Worm (Caenorhabditis elegans) whole organism, L4/young adult: ENCODE measurements around the gene str-114.

Experiments used
- W03F9.2 ChIP-seq: fragments of 150-350 bp; optimal IDR thresholded peaks from 2 replicates; lab custom pipeline; 2014; ENCODE audit warnings: missing biosample characterization, missing genetic modification characterization
- dao-5 ChIP-seq: sonication (generic microtip); optimal IDR thresholded peaks from 2 replicates; lab custom pipeline; 2016; ENCODE audit warnings: missing genotype, missing genetic modification characterization, moderate library complexity, missing compliant biosample characterization
- him-1 ChIP-seq: sonication (generic microtip); optimal IDR thresholded peaks from 2 replicates; lab custom pipeline; 2016; ENCODE audit warnings: missing genotype, missing genetic modification reagents, missing genetic modification characterization, missing compliant biosample characterization

- TF ChIP-seq him-1 (tag; lab: Kevin White, UChicago) (no peak), dao-5 (tag; lab: Kevin White, UChicago) (no peak), W03F9.2 (tag; lab: Kevin White, UChicago) (no peak)
Measured at ce11 chrV:3614397-3614796, 35.2 kb upstream of the str-114 start, which contains the start of gene T22F3.11.
